Worm (Caenorhabditis elegans) whole organism, late embryonic: ENCODE data around the gene klf-1.

Experiments
- C08G9.2 ChIP-seq: sonication (generic microtip); optimal IDR thresholded peaks from 2 replicates; lab custom pipeline; 2016; ENCODE audit warnings: mild to moderate bottlenecking, missing genetic modification characterization, moderate library complexity, missing compliant biosample characterization
- C38D4.7 ChIP-seq: fragments of 200-800 bp; sonication (Bioruptor generic); optimal IDR thresholded peaks from 2 replicates; lab custom pipeline; 2018; ENCODE audit warnings: mild to moderate bottlenecking, missing genetic modification characterization, moderate library complexity, missing compliant biosample characterization
- F13H6.1 ChIP-seq: sonication (generic microtip); optimal IDR thresholded peaks from 2 replicates; lab custom pipeline; 2016; ENCODE audit warnings: missing genetic modification characterization, missing compliant biosample characterization
- K09A11.1 ChIP-seq: sonication (generic microtip); optimal IDR thresholded peaks from 2 replicates; lab custom pipeline; 2017; ENCODE audit warnings: antibody characterized with exemption, mild to moderate bottlenecking, missing genetic modification characterization, missing compliant biosample characterization; ENCODE audit not compliant: insufficient read depth
- Y22D7AL.16 ChIP-seq: sonication (generic microtip); optimal IDR thresholded peaks from 2 replicates; lab custom pipeline; 2016; ENCODE audit warnings: missing genetic modification characterization, missing compliant biosample characterization
- ahr-1 ChIP-seq: sonication (generic microtip); optimal IDR thresholded peaks from 2 replicates; lab custom pipeline; 2016; ENCODE audit warnings: missing genetic modification characterization, missing compliant biosample characterization
- ceh-2 ChIP-seq: sonication (generic microtip); optimal IDR thresholded peaks from 2 replicates; lab custom pipeline; 2016; ENCODE audit warnings: missing genotype, missing genetic modification characterization, missing compliant biosample characterization
- ceh-22 ChIP-seq: sonication (generic microtip); optimal IDR thresholded peaks from 2 replicates; lab custom pipeline; 2017; ENCODE audit warnings: missing biosample characterization, missing genetic modification characterization
- ceh-45 ChIP-seq: fragments of 200-800 bp; sonication (Bioruptor generic); IDR thresholded peaks from 2 replicates; pipeline ENCODE4 v1.3.6; 2022; ENCODE audit warnings: missing genetic modification reagents, missing genetic modification characterization, missing compliant biosample characterization
- ceh-9 ChIP-seq: sonication (generic microtip); optimal IDR thresholded peaks from 2 replicates; lab custom pipeline; 2016; ENCODE audit warnings: mild to moderate bottlenecking, missing genetic modification characterization, inconsistent platforms, missing compliant biosample characterization
- dmd-4 ChIP-seq: sonication (generic microtip); optimal IDR thresholded peaks from 2 replicates; lab custom pipeline; 2016; ENCODE audit warnings: borderline replicate concordance, missing genetic modification characterization, missing compliant biosample characterization
- dve-1 ChIP-seq: sonication (generic microtip); optimal IDR thresholded peaks from 2 replicates; lab custom pipeline; 2017; ENCODE audit warnings: antibody characterized with exemption, mild to moderate bottlenecking, missing genetic modification characterization, missing compliant biosample characterization
- elt-2 ChIP-seq: sonication (generic microtip); optimal IDR thresholded peaks from 2 replicates; lab custom pipeline; 2016; ENCODE audit warnings: missing genetic modification reagents, missing genetic modification characterization, missing compliant biosample characterization
- fax-1 ChIP-seq: sonication (generic microtip); optimal IDR thresholded peaks from 2 replicates; lab custom pipeline; 2016; ENCODE audit warnings: missing genotype, missing genetic modification characterization, missing compliant biosample characterization
- fkh-10 ChIP-seq: fragments of 150-350 bp; optimal IDR thresholded peaks from 2 replicates; lab custom pipeline; 2014; ENCODE audit warnings: missing biosample characterization, missing genetic modification reagents, missing genetic modification characterization
- hlh-30 ChIP-seq: sonication (generic microtip); optimal IDR thresholded peaks from 2 replicates; lab custom pipeline; 2017; ENCODE audit warnings: antibody characterized with exemption, missing genetic modification characterization, missing compliant biosample characterization; ENCODE audit not compliant: insufficient read depth
- hlh-8 ChIP-seq: sonication (generic microtip); optimal IDR thresholded peaks from 2 replicates; lab custom pipeline; 2016; ENCODE audit warnings: missing genotype, missing genetic modification characterization, missing compliant biosample characterization
- lin-11 ChIP-seq: fragments of 200-800 bp; sonication (Bioruptor generic); optimal IDR thresholded peaks from 2 replicates; lab custom pipeline; 2018; ENCODE audit warnings: mild to moderate bottlenecking, missing genetic modification characterization, missing compliant biosample characterization
- mec-3 ChIP-seq: sonication (generic microtip); optimal IDR thresholded peaks from 2 replicates; lab custom pipeline; 2016; ENCODE audit warnings: borderline replicate concordance, missing genetic modification characterization, missing compliant biosample characterization
- nfya-1 ChIP-seq: sonication (generic microtip); optimal IDR thresholded peaks from 2 replicates; lab custom pipeline; 2017; ENCODE audit warnings: missing genetic modification characterization, mild to moderate bottlenecking, missing compliant biosample characterization, antibody characterized with exemption, moderate library complexity
- nhr-11 ChIP-seq: fragments of 150-350 bp; optimal IDR thresholded peaks from 2 replicates; lab custom pipeline; 2014; ENCODE audit warnings: missing biosample characterization, missing genetic modification characterization
- odd-2 ChIP-seq: sonication (generic microtip); optimal IDR thresholded peaks from 2 replicates; lab custom pipeline; 2017; ENCODE audit warnings: antibody characterized with exemption, mild to moderate bottlenecking, missing genetic modification characterization, missing compliant biosample characterization
- pax-1 ChIP-seq: fragments of 150-350 bp; optimal IDR thresholded peaks from 2 replicates; lab custom pipeline; 2014; ENCODE audit warnings: missing biosample characterization, missing genetic modification characterization
- pha-2 ChIP-seq: sonication (generic microtip); optimal IDR thresholded peaks from 2 replicates; lab custom pipeline; 2017; ENCODE audit warnings: mild to moderate bottlenecking, missing genetic modification characterization, missing compliant biosample characterization
- pqm-1 ChIP-seq: sonication (generic microtip); optimal IDR thresholded peaks from 2 replicates; lab custom pipeline; 2016; ENCODE audit warnings: missing genetic modification characterization, missing compliant biosample characterization
- pros-1 ChIP-seq: fragments of 150-350 bp; optimal IDR thresholded peaks from 2 replicates; lab custom pipeline; 2014; ENCODE audit warnings: missing biosample characterization, missing genetic modification reagents, missing genetic modification characterization
- rnt-1 ChIP-seq: sonication (generic microtip); optimal IDR thresholded peaks from 2 replicates; lab custom pipeline; 2016; ENCODE audit warnings: missing genetic modification characterization, missing compliant biosample characterization
- sdc-2 ChIP-seq: sonication (generic microtip); optimal IDR thresholded peaks from 2 replicates; lab custom pipeline; 2016; ENCODE audit warnings: missing genotype, missing genetic modification characterization, missing compliant biosample characterization
- sox-4 ChIP-seq: sonication (generic microtip); optimal IDR thresholded peaks from 2 replicates; lab custom pipeline; 2017; ENCODE audit warnings: mild to moderate bottlenecking, missing genetic modification characterization, inconsistent platforms, missing compliant biosample characterization
- syd-9 ChIP-seq: sonication (generic microtip); optimal IDR thresholded peaks from 2 replicates; lab custom pipeline; 2016; ENCODE audit warnings: mild to moderate bottlenecking, missing genetic modification characterization, moderate library complexity, missing compliant biosample characterization
- tbx-2 ChIP-seq: sonication (generic microtip); optimal IDR thresholded peaks from 2 replicates; lab custom pipeline; 2016; ENCODE audit warnings: missing genetic modification characterization, missing compliant biosample characterization
- ttx-3 ChIP-seq: sonication (generic microtip); optimal IDR thresholded peaks from 2 replicates; lab custom pipeline; 2016; ENCODE audit warnings: missing genetic modification reagents, missing genetic modification characterization, missing compliant biosample characterization
- unc-55 ChIP-seq: sonication (generic microtip); optimal IDR thresholded peaks from 2 replicates; lab custom pipeline; 2017; ENCODE audit warnings: missing biosample characterization, missing genetic modification reagents, missing genetic modification characterization
- zip-5 ChIP-seq: sonication (generic microtip); optimal IDR thresholded peaks from 2 replicates; lab custom pipeline; 2016; ENCODE audit warnings: missing genetic modification characterization, missing compliant biosample characterization
- ztf-16 ChIP-seq: sonication (generic microtip); optimal IDR thresholded peaks from 2 replicates; lab custom pipeline; 2017; ENCODE audit warnings: missing genetic modification characterization, missing compliant biosample characterization

The klf-1 gene

DNA sequence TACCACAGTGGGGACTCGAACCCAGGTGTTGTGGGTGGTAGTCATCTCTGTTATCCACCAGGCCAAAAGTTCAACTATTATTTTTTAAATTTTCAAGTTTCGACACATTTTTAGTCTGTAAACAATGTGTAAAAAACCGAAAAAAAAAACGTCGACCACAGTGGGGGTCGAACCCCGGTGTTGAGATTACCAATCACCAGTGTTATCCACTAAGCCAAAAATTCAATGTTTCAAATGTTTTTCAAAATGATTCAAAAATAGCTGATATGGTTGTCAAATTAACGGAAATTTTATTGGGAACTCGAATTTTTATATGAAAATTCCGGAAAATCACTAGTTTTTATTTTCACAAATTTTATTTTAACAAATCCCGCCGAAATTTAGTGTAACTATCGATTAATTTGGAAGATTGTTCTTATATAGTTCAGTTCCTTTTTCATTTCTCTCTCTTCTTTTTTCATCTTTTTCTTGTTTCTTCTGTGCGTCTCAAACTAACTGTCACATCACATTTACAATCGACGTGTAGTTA, 1.4 kb upstream of the klf-1 start:
- TF ChIP-seq lin-11 (tag; lab: Kevin White, UChicago) (no peak), ahr-1 (tag; lab: Kevin White, UChicago) (no peak), ceh-2 (tag; lab: Kevin White, UChicago) (no peak), ttx-3 (tag; lab: Kevin White, UChicago) (no peak), nfya-1 (tag; lab: Kevin White, UChicago) (no peak), dmd-4 (tag; lab: Kevin White, UChicago) (no peak), fkh-10 (GFP tag; lab: Kevin White, UChicago) (no peak), sdc-2 (tag; lab: Kevin White, UChicago) (no peak), ceh-22 (tag; lab: Kevin White, UChicago) (no peak)

DNA sequence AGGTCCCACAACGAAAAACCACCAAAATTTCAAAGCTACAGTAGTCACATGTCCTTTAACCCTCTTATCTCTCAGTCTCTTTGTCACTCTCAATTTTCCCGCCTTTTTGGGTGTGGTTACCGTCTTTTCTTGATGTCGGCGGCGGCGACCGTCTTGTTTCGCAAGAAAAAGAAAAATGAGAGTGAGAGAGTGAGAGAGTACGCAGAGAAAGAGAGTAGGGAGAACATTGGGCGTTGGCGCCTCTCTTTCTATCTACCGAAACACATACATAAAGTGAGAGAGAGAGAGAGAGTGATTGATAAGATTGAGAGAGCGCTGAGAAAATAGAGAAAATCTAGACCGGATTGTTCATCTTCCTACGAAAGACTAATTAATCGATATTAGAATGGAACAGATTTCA, 1.3 kb downstream of the klf-1 start:
- TF ChIP-seq lin-11 (tag; lab: Kevin White, UChicago), result no peak
- TF ChIP-seq elt-2, result peak; percentile 24
- TF ChIP-seq C38D4.7 (GFP tag; lab: Kevin White, UChicago), result no peak
- TF ChIP-seq K09A11.1 (tag; lab: Kevin White, UChicago), result no peak
- no peak for TF ChIP-seq Y22D7AL.16 (tag; lab: Kevin White, UChicago)
- peak; percentile 52 for TF ChIP-seq pqm-1 (tag; lab: Kevin White, UChicago)

ce11 chrIII:2879703-2880102, 5.1 kb downstream of the klf-1 start:
- no peak for TF ChIP-seq K09A11.1 (tag; lab: Kevin White, UChicago)
- no peak for TF ChIP-seq tbx-2
- no peak for TF ChIP-seq ztf-16 (tag; lab: Kevin White, UChicago)
- no peak for TF ChIP-seq unc-55 (GFP tag; lab: Kevin White, UChicago)
- no peak for TF ChIP-seq pax-1 (tag; lab: Kevin White, UChicago)
- no peak for TF ChIP-seq odd-2 (tag; lab: Kevin White, UChicago)
- no peak for TF ChIP-seq pqm-1 (tag; lab: Kevin White, UChicago)
- no peak for TF ChIP-seq dve-1 (tag; lab: Kevin White, UChicago)
- no peak for TF ChIP-seq fax-1
- TF ChIP-seq ahr-1 (tag; lab: Kevin White, UChicago), result no peak
- TF ChIP-seq mec-3 (tag; lab: Kevin White, UChicago), result no peak
- no peak for TF ChIP-seq C08G9.2

DNA sequence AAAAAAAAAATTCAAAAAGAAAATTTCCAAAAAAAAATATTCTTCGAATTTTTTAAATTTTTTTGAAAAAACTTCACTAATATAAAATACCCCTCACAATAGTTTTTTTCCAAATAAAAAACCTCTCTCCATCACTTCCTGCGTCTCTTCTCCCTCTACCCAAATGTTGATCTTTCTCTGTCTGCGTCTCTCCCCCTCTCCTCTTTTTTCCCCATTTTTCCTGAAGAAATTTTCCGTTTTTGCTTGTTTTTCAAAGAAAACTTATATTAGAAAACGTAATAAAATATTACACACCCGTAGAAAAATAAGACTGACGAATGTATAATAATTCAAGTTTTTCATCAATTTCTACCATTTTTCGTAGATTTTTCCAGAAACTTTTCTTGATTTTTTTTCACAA, 6.5 kb downstream of the klf-1 start:
- TF ChIP-seq rnt-1, result no peak
- TF ChIP-seq ceh-45 (GFP tag; lab: Robert Waterston, UW), result no peak
- TF ChIP-seq ceh-9 (tag; lab: Kevin White, UChicago), result no peak
- no peak for TF ChIP-seq pha-2 (tag; lab: Kevin White, UChicago)
- no peak for TF ChIP-seq hlh-8 (tag; lab: Kevin White, UChicago)
- TF ChIP-seq ceh-2 (tag; lab: Kevin White, UChicago), result no peak
- no peak for TF ChIP-seq nhr-11 (tag; lab: Kevin White, UChicago)
- no peak for TF ChIP-seq F13H6.1 (tag; lab: Kevin White, UChicago)
- no peak for TF ChIP-seq sox-4 (tag; lab: Kevin White, UChicago)
- TF ChIP-seq nfya-1 (tag; lab: Kevin White, UChicago), result no peak
- no peak for TF ChIP-seq pros-1
- no peak for TF ChIP-seq syd-9 (tag; lab: Kevin White, UChicago)
- TF ChIP-seq zip-5, result no peak
- no peak for TF ChIP-seq tbx-2
- TF ChIP-seq hlh-30 (tag; lab: Kevin White, UChicago), result no peak
